Fruit fly (Drosophila melanogaster): ENCODE results near the gene Ir94b.

Ir94b gene

DNA sequence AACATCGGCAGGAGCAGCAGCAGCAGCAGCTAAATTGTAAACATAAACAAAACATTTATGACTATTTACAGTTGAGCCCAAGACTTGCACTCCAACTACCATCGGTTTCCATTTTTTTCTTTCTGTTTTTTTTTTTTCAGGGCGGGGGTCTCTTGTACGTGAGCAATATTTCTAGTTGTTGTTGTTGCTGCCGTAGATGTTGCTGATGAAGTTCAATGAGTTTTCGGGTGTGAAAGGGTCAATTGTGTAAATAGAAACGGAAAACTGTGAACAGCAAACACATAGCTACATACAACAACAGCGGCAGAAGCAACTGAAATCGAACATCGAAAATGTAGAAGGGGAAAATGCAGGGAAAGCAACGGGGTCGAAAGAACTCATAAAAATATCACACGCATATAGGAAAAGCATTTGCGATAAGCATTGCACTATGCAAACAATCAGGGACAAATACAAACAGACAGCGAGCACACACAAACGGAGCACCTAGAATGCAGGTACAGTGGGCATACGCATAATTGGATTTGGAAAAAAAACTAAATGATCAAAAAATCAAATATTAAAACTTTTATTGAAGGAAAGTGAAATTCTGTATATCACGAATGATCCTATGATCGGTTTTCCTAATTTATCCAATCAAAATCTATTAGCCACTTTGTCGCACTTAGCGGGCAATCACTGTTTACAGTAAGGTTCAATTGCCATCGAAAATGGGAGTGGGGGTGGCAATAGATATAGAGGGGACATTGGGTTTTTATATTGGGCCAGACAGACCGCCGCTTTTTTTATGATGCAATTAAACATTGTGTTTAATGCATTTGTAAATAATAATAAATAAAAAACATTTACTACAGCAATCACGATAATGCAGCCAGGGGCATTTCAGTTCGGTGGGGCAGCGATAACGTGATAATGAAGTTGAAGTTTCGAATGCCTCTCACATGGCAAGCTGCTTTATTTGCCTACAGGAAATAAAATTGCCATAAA is 28.7 kb upstream of the Ir94b start (continued):
- TF ChIP-seq CG7271 (tag; optimal IDR thresholded peaks at IDR 0.05): peak; percentile 2
- TF ChIP-seq CG11456 (GFP tag; IDR thresholded peaks at IDR 0.05): no peak
- no peak for TF ChIP-seq al (GFP tag; IDR thresholded peaks at IDR 0.05)
- peak; percentile 84 for TF ChIP-seq sqz (GFP tag; optimal IDR thresholded peaks at IDR 0.05)
- TF ChIP-seq CG17385 (GFP tag; optimal IDR thresholded peaks at IDR 0.05): peak; percentile 64
- peak; percentile 67 for TF ChIP-seq CG16815 (GFP tag; optimal IDR thresholded peaks at IDR 0.05)
- peak; percentile 86 for TF ChIP-seq otp (GFP tag; IDR thresholded peaks at IDR 0.05)
- TF ChIP-seq gro (GFP tag; optimal IDR thresholded peaks at IDR 0.05): no peak
- peak; percentile 12 for TF ChIP-seq CG30020 (tag; optimal IDR thresholded peaks at IDR 0.05)
- TF ChIP-seq Antp (GFP tag; optimal IDR thresholded peaks at IDR 0.05): peak; percentile 76
- peak; percentile 77; the same call in 1 of the 2 replicates for TF ChIP-seq ro (GFP tag; IDR thresholded peaks at IDR 0.05)
- TF ChIP-seq Asciz (GFP tag; optimal IDR thresholded peaks at IDR 0.05): peak; percentile 72
- no peak for TF ChIP-seq Bgb (GFP tag; IDR thresholded peaks at IDR 0.05; ENCODE audit: partially characterized antibody)

DNA sequence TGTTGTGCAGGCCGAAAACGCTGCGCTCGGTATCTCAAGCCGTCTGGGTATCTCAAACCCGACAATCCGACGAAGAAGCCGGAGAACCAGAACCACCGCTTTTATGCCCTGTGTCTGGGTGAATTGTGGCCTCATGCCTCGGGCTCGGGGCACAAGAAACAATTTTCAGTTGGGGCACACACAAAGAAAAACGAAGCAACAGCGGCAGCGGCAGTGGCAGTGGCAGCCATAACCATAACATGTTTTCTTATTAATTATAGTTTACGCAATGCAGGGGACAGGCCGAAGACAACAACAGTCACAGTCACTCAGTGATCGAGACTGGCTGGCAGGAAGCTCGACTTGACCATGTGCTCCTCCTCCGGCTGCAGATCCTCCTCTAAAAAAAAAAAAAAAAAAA is 25.4 kb upstream of the Ir94b start:
- 0 out of 2 replicates have a peak, but pooled peaks have one; percentile 26 for TF ChIP-seq Awh (GFP tag; IDR thresholded peaks at IDR 0.05)
- TF ChIP-seq stwl (tag; optimal IDR thresholded peaks at IDR 0.05): peak; percentile 7
- peak; percentile 70 for TF ChIP-seq sens (GFP tag)
- no peak for TF ChIP-seq shn (GFP tag; optimal IDR thresholded peaks at IDR 0.05)
- TF ChIP-seq ab (GFP tag; optimal IDR thresholded peaks at IDR 0.05): no peak
- TF ChIP-seq CG2199 (GFP tag; IDR thresholded peaks at IDR 0.05): peak; percentile 88; the same call in 2 of the 3 replicates
- TF ChIP-seq MESR4 (GFP tag; optimal IDR thresholded peaks at IDR 0.05): no peak
- TF ChIP-seq chm (GFP tag; IDR thresholded peaks at IDR 0.05): peak; percentile 19
- TF ChIP-seq ssp (GFP tag; IDR thresholded peaks at IDR 0.05): no peak
- TF ChIP-seq CG4424 (GFP tag; optimal IDR thresholded peaks at IDR 0.05): no peak
- TF ChIP-seq twi (tag; optimal IDR thresholded peaks at IDR 0.05): peak; percentile 89
- no peak for TF ChIP-seq CG30431 (GFP tag; optimal IDR thresholded peaks at IDR 0.05)
- TF ChIP-seq Drgx (GFP tag; IDR thresholded peaks at IDR 0.05): no peak

DNA sequence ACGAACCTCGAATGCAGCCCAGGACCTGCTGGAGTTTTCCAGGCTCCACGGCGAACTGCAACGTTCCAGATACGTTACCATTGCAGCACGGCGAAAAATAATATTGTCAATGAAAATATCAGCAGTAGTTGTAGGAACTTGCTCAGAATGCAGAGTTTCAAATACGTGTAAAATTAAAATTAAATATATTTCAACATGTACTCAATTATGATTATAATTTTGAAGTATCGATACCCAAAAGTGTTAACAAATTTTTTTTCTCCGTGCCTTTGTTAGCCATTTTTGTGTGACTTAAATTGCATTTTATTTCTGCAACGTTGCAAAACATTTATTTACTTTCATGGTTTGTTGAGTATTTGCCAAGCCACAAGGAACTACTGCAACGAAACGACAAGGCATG is 24.3 kb upstream of the Ir94b start:
- TF ChIP-seq CG8359 (GFP tag; optimal IDR thresholded peaks at IDR 0.05; ENCODE audit: borderline replicate concordance) (no peak), CG4820 (GFP tag; optimal IDR thresholded peaks at IDR 0.05) (no peak), CG34224 (GFP tag; IDR thresholded peaks at IDR 0.05; ENCODE audit: partially characterized antibody) (no peak), Atf3 (GFP tag; optimal IDR thresholded peaks at IDR 0.05) (no peak), CG17328 (GFP tag; IDR thresholded peaks at IDR 0.05) (no peak)

DNA sequence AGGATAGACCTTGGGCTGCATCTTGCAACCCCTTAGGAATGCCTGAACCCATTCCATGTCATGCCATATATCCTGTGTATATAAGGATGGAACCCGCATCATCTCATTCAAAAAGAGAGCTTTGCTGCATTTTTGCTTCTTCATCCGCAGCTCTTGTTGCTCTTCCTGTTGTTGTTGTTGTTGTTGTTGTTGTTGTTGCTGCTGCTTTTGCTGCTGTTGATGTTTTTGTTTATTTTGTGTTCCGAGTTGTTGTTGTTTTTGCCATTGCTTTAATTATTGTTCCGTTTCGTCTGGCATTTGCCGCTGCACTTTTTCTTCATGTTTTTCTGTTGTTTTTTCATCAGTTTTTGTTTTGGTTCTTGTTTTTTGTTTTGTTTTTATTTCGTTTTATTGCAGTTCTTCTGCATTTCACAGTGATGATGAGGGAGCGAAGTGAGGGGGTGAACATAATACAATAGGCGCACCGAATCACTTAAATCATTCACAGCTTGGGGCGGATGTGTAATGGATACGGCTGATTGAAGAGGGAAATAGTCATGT is 22.9 kb upstream of the Ir94b start:
- TF ChIP-seq grn (GFP tag; optimal IDR thresholded peaks at IDR 0.05) (no peak), CG4360 (GFP tag; IDR thresholded peaks at IDR 0.05) (peak; percentile 93), bigmax (GFP tag; optimal IDR thresholded peaks at IDR 0.05) (no peak), CG10209 (GFP tag; optimal IDR thresholded peaks at IDR 0.05) (no peak), bsh (GFP tag; optimal IDR thresholded peaks at IDR 0.05) (peak in 1 of 2 experiments; percentile 87), wor (GFP tag; IDR thresholded peaks at IDR 0.05) (no peak), CG32532 (GFP tag; IDR thresholded peaks at IDR 0.05) (no peak), Doc3 (GFP tag; IDR thresholded peaks at IDR 0.05; ENCODE audit: partially characterized antibody) (no peak), nom (GFP tag; optimal IDR thresholded peaks at IDR 0.05) (peak; percentile 82), Drgx (GFP tag; IDR thresholded peaks at IDR 0.05) (0 out of 2 replicates have a peak, but pooled peaks have one; percentile 16)

All from whole organism, embryonic.